Fruit fly (Drosophila melanogaster): ENCODE results near the gene PCID2.

The PCID2 gene

dm6 chr3L:11601133-11601532 lies 25.1 kb upstream of the PCID2 start:
- TF ChIP-seq rn (GFP tag; IDR thresholded peaks at IDR 0.05), result no peak
- no peak for TF ChIP-seq CG34367 (tag; optimal IDR thresholded peaks at IDR 0.05)
- no peak for TF ChIP-seq CG9948 (tag; optimal IDR thresholded peaks at IDR 0.05)
- no peak for TF ChIP-seq D1 (tag; optimal IDR thresholded peaks at IDR 0.05)
- no peak for TF ChIP-seq CG8159 (tag; optimal IDR thresholded peaks at IDR 0.05)
- TF ChIP-seq CG32121 (GFP tag; IDR thresholded peaks at IDR 0.05), result peak; percentile 28; the same call in 1 of the 2 replicates
- TF ChIP-seq fd96Ca (GFP tag; IDR thresholded peaks at IDR 0.05), result 0 out of 3 replicates have a peak, but pooled peaks have one; percentile 16
- TF ChIP-seq CG8301 (tag; optimal IDR thresholded peaks at IDR 0.05), result no peak
- TF ChIP-seq Ets98B (GFP tag; IDR thresholded peaks at IDR 0.05), result 0 out of 2 replicates have a peak, but pooled peaks have one; percentile 8
- TF ChIP-seq CG4496 (GFP tag; IDR thresholded peaks at IDR 0.05), result peak; percentile 44; the same call in 1 of the 3 replicates
- no peak for TF ChIP-seq CG17806 (tag; optimal IDR thresholded peaks at IDR 0.05)
- TF ChIP-seq CG14655 (GFP tag; optimal IDR thresholded peaks at IDR 0.05), result no peak
- TF ChIP-seq CG15710 (tag; optimal IDR thresholded peaks at IDR 0.05), result no peak
- TF ChIP-seq EcR (GFP tag; optimal IDR thresholded peaks at IDR 0.05), result no peak

DNA sequence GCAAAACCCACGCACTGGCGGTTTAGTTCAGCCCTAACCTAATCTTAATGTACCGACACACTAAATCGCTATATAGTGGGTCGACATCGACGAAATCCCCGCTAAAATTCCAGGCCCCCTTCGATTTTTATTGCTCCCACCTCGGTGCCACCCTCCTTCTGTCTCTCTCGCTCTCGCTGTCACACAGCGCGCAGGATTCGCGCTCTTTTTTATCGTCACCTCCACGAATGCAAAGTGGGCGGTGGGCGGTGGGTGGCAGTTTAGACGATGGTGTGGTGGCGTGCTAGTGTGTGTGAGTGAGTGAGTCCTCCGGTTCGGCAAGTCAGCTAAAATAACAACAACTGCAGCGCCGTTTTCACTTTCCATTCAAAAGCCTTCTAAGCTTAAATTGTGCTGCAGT lies 24.2 kb upstream of the PCID2 start:
- TF ChIP-seq Pif1A (GFP tag; optimal IDR thresholded peaks at IDR 0.05) (no peak), D1 (tag; optimal IDR thresholded peaks at IDR 0.05) (no peak)

dm6 chr3L:11604227-11604626 lies 22.0 kb upstream of the PCID2 start:
- no peak for TF ChIP-seq CG9948 (tag; optimal IDR thresholded peaks at IDR 0.05)
- TF ChIP-seq fd96Ca (GFP tag; IDR thresholded peaks at IDR 0.05), result no peak
- no peak for TF ChIP-seq CG4496 (GFP tag; IDR thresholded peaks at IDR 0.05)
- TF ChIP-seq gl (tag; optimal IDR thresholded peaks at IDR 0.05), result no peak
- no peak for TF ChIP-seq Pif1B (GFP tag; optimal IDR thresholded peaks at IDR 0.05)

DNA sequence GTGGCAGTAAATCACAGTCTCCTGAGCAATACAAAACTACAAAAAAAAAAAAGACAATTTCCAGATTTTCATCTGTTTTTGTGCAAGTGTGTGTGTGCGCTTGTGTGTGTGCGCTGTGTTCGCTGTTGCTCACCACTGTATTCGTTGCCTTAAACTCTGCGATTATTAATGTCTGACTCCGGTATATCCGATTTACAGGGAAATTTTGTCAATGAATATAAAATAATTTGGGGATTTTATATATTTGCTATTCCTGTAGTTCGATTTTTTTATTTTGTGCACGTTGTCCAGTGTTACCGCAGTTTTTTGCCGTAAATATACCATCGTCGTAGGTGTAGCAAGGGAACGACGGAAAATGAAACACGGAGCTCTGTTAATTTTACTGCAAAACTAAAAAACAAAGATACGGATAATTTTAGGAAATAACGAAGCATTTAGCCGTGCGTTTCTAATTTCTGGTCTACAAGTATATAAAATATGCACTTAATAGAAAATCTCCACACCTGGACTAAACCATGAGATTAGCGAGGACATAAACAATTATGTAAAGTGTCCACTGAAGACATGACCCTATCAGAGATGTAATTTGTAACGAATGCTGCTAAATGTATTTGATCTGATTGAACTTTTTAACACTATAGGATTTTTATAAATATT lies 17.0 kb upstream of the PCID2 start, which contains the start of gene Duba:
Duba (minus strand) TSS at position 313 of the 657 bp plus-strand sequence.
- peak; percentile 9 for TF ChIP-seq CG15710 (tag; optimal IDR thresholded peaks at IDR 0.05)
- peak; percentile 18 for TF ChIP-seq D1 (tag; optimal IDR thresholded peaks at IDR 0.05)
- no peak for TF ChIP-seq CG10348 (GFP tag; IDR thresholded peaks at IDR 0.05)
- no peak for TF ChIP-seq fd96Ca (GFP tag; IDR thresholded peaks at IDR 0.05)

DNA sequence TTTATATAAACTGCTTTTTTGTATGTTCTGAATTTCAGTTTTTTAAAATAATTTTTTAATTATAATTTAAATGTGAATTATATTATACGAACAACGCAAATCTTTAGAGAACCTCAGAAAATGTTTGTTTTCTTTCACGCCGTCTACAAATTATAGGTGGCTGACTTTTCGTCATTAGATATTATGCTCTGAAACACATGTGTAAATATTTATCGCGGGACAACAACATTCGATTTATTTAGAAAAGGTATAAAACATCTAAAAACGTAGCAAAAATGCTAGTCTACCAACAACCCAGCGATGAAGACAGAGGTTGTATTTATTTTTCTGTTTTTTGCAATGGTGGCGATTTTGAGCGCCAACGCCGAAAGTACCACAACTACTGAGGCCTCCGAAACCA lies 16.4 kb upstream of the PCID2 start, which contains the start of gene CG42832:
CG42832 (plus strand) TSS at position 301 of the 400 bp plus-strand sequence.
- TF ChIP-seq CG17806 (tag; optimal IDR thresholded peaks at IDR 0.05), result no peak
- TF ChIP-seq CG9948 (tag; optimal IDR thresholded peaks at IDR 0.05), result no peak
- TF ChIP-seq Ets98B (GFP tag; IDR thresholded peaks at IDR 0.05), result no peak
- no peak for TF ChIP-seq gl (tag; optimal IDR thresholded peaks at IDR 0.05)
- no peak for TF ChIP-seq CG34367 (tag; optimal IDR thresholded peaks at IDR 0.05)
- no peak for TF ChIP-seq Snoo (tag; optimal IDR thresholded peaks at IDR 0.05)
- TF ChIP-seq rn (GFP tag; IDR thresholded peaks at IDR 0.05), result no peak
- TF ChIP-seq CG32121 (GFP tag; IDR thresholded peaks at IDR 0.05), result no peak
- no peak for TF ChIP-seq Pif1B (GFP tag; optimal IDR thresholded peaks at IDR 0.05)
- TF ChIP-seq EcR (GFP tag; optimal IDR thresholded peaks at IDR 0.05), result no peak
- no peak for TF ChIP-seq CG10348 (GFP tag; IDR thresholded peaks at IDR 0.05)
- no peak for TF ChIP-seq CG8159 (tag; optimal IDR thresholded peaks at IDR 0.05)
- no peak for TF ChIP-seq CG15710 (tag; optimal IDR thresholded peaks at IDR 0.05)
- TF ChIP-seq D1 (tag; optimal IDR thresholded peaks at IDR 0.05), result no peak
- TF ChIP-seq fd96Ca (GFP tag; IDR thresholded peaks at IDR 0.05), result no peak
- no peak for TF ChIP-seq Pif1A (GFP tag; optimal IDR thresholded peaks at IDR 0.05)
- TF ChIP-seq CG12605 (GFP tag; IDR thresholded peaks at IDR 0.05), result no peak
- no peak for TF ChIP-seq CG4496 (GFP tag; IDR thresholded peaks at IDR 0.05)

- TF ChIP-seq Snoo (tag; optimal IDR thresholded peaks at IDR 0.05) (no peak), CG17806 (tag; optimal IDR thresholded peaks at IDR 0.05) (no peak), CG32121 (GFP tag; IDR thresholded peaks at IDR 0.05) (no peak), CG14655 (GFP tag; optimal IDR thresholded peaks at IDR 0.05) (no peak), CG13204 (GFP tag; optimal IDR thresholded peaks at IDR 0.05) (no peak), CG9948 (tag; optimal IDR thresholded peaks at IDR 0.05) (no peak), fd96Ca (GFP tag; IDR thresholded peaks at IDR 0.05) (no peak), CG10348 (GFP tag; IDR thresholded peaks at IDR 0.05) (no peak), Pif1B (GFP tag; optimal IDR thresholded peaks at IDR 0.05) (no peak), rn (GFP tag; IDR thresholded peaks at IDR 0.05) (no peak), EcR (GFP tag; optimal IDR thresholded peaks at IDR 0.05) (no peak), CG34367 (tag; optimal IDR thresholded peaks at IDR 0.05) (no peak), CG8159 (tag; optimal IDR thresholded peaks at IDR 0.05) (no peak), Pif1A (GFP tag; optimal IDR thresholded peaks at IDR 0.05) (no peak), CG8301 (tag; optimal IDR thresholded peaks at IDR 0.05) (no peak), gl (tag; optimal IDR thresholded peaks at IDR 0.05) (no peak)
Observed at dm6 chr3L:11620001-11620400, 6.2 kb upstream of the PCID2 start, which contains the start of gene Muc68Ca. Gene Muc68Ca, minus strand, starts transcription at chr3L:11620101.

DNA sequence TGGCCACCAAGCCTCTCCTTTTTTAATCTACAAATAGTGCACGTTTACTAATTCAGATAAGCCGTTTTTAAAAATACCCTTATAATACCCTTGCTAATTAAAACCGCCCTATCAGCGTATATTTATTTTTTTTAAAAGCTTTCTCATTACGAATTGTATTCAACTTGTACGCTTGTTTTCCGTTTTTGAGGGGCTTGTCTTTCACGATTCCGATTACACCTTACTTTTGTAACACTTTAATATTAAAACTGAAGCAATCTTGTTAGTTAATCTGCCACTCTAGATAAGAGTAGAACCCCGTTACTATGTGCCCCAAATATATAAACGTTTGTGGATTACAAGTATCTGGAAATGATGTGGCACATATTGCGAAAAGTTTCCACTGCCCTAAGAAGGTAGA lies 3.5 kb upstream of the PCID2 start:
- no peak for TF ChIP-seq Snoo (tag; optimal IDR thresholded peaks at IDR 0.05)
- no peak for TF ChIP-seq EcR (GFP tag; optimal IDR thresholded peaks at IDR 0.05)
- TF ChIP-seq D1 (tag; optimal IDR thresholded peaks at IDR 0.05), result no peak
